Fruit fly (Drosophila melanogaster) whole organism, embryonic: Measurements from ENCODE around the gene PK1-R.

Experiments
- Aef1 ChIP-seq: fragments of 200-800 bp; sonication (Bioruptor generic); IDR thresholded peaks from 3 replicates; pipeline ENCODE4 v1.3.6; 2022; ENCODE audit warnings: missing biosample characterization, missing genetic modification characterization
- Antp ChIP-seq: fragments of 200-800 bp; sonication (Bioruptor generic); optimal IDR thresholded peaks from 3 replicates; lab custom pipeline; 2016; ENCODE audit warnings: missing biosample characterization, missing genetic modification characterization
- B-H2 ChIP-seq: fragments of 200-800 bp; sonication (Bioruptor generic); optimal IDR thresholded peaks from 2 replicates; lab custom pipeline; 2018; ENCODE audit warnings: missing biosample characterization, mild to moderate bottlenecking, missing genetic modification characterization
- Bgb ChIP-seq: fragments of 200-800 bp; sonication (Bioruptor generic); IDR thresholded peaks from 2 replicates; pipeline ENCODE4 v1.3.6; 2022; ENCODE audit warnings: missing biosample characterization, missing genetic modification characterization; ENCODE audit not compliant: partially characterized antibody
- BtbVII ChIP-seq: fragments of 200-800 bp; sonication (Bioruptor generic); optimal IDR thresholded peaks from 3 replicates; lab custom pipeline; 2017; ENCODE audit warnings: missing biosample characterization, mild to moderate bottlenecking, missing genetic modification characterization
- CG10209 ChIP-seq: fragments of 200-800 bp; sonication (Bioruptor generic); optimal IDR thresholded peaks from 3 replicates; lab custom pipeline; 2017; ENCODE audit warnings: missing biosample characterization, mild to moderate bottlenecking, missing genetic modification characterization, missing genetic modification reagents
- CG10543 ChIP-seq: fragments of 200-800 bp; sonication (Bioruptor generic); optimal IDR thresholded peaks from 3 replicates; lab custom pipeline; 2017; ENCODE audit warnings: missing biosample characterization, mild to moderate bottlenecking, missing genetic modification characterization, moderate library complexity
- CG11696 ChIP-seq: fragments of 200-800 bp; sonication (Bioruptor generic); IDR thresholded peaks from 2 replicates; pipeline ENCODE4 v1.3.6; 2022; ENCODE audit warnings: missing biosample characterization, missing genetic modification characterization
- CG12104 ChIP-seq: fragments of 200-800 bp; sonication (Bioruptor generic); optimal IDR thresholded peaks from 3 replicates; lab custom pipeline; 2016; ENCODE audit warnings: missing biosample characterization, missing genetic modification characterization
- CG12942 ChIP-seq: fragments of 200-800 bp; sonication (Bioruptor generic); optimal IDR thresholded peaks from 3 replicates; lab custom pipeline; 2016; ENCODE audit warnings: missing biosample characterization, missing genetic modification characterization
- CG13894 ChIP-seq: fragments of 200-800 bp; sonication (Bioruptor generic); optimal IDR thresholded peaks from 3 replicates; lab custom pipeline; 2018; ENCODE audit warnings: missing biosample characterization, mild to moderate bottlenecking, missing genetic modification characterization, moderate library complexity
- CG14667 ChIP-seq: fragments of 200-800 bp; sonication (Bioruptor generic); IDR thresholded peaks from 2 replicates; pipeline ENCODE4 v1.3.6; 2022; ENCODE audit warnings: missing biosample characterization, missing genetic modification characterization
- CG14710 ChIP-seq: fragments of 200-800 bp; sonication (Bioruptor generic); optimal IDR thresholded peaks from 3 replicates; lab custom pipeline; 2019; ENCODE audit warnings: missing biosample characterization, mild to moderate bottlenecking, missing genetic modification characterization, moderate library complexity
- CG14965 ChIP-seq: fragments of 200-800 bp; sonication (Bioruptor generic); optimal IDR thresholded peaks from 2 replicates; lab custom pipeline; 2016; ENCODE audit warnings: missing biosample characterization, missing genetic modification characterization, borderline replicate concordance
- CG17186 ChIP-seq: fragments of 200-800 bp; sonication (Bioruptor generic); optimal IDR thresholded peaks from 3 replicates; lab custom pipeline; 2017; ENCODE audit warnings: missing biosample characterization, missing genetic modification reagents, missing genetic modification characterization
- CG2712 ChIP-seq: fragments of 200-800 bp; optimal IDR thresholded peaks from 3 replicates; lab custom pipeline; 2019; ENCODE audit warnings: missing biosample characterization, mild to moderate bottlenecking, missing genetic modification characterization, moderate library complexity
- CG34376 ChIP-seq: fragments of 200-800 bp; sonication (Bioruptor generic); optimal IDR thresholded peaks from 2 replicates; lab custom pipeline; 2018; ENCODE audit warnings: missing biosample characterization, mild to moderate bottlenecking, missing genetic modification characterization
- CG3726 ChIP-seq: fragments of 200-800 bp; sonication (Bioruptor generic); IDR thresholded peaks from 3 replicates; pipeline ENCODE4, ENCODE4 v1.3.6; 2022; ENCODE audit warnings: missing biosample characterization, missing genetic modification characterization
- CG42726 ChIP-seq: fragments of 200-800 bp; sonication (Bioruptor generic); IDR thresholded peaks from 2 replicates; pipeline ENCODE4 v1.3.6; 2022; ENCODE audit warnings: missing biosample characterization, missing genetic modification characterization; ENCODE audit not compliant: partially characterized antibody
- CG4730 ChIP-seq: fragments of 200-800 bp; sonication (Bioruptor generic); IDR thresholded peaks from 2 replicates; pipeline ENCODE4 v1.3.6; 2022; ENCODE audit warnings: missing biosample characterization, missing genetic modification characterization
- CG7987 ChIP-seq: fragments of 200-800 bp; sonication (Bioruptor generic); optimal IDR thresholded peaks from 2 replicates; lab custom pipeline; 2018; ENCODE audit warnings: missing biosample characterization, mild to moderate bottlenecking, missing genetic modification characterization, moderate library complexity
- CrebB ChIP-seq: fragments of 200-800 bp; sonication (Bioruptor generic); optimal IDR thresholded peaks from 3 replicates; lab custom pipeline; 2018; ENCODE audit warnings: missing biosample characterization, mild to moderate bottlenecking, missing genetic modification characterization
- Dek ChIP-seq: fragments of 200-800 bp; sonication (Bioruptor generic); optimal IDR thresholded peaks from 3 replicates; lab custom pipeline; 2019; ENCODE audit warnings: missing biosample characterization, mild to moderate bottlenecking, missing genetic modification characterization, moderate library complexity
- Hmr ChIP-seq: fragments of 200-800 bp; sonication (Bioruptor generic); optimal IDR thresholded peaks from 3 replicates; lab custom pipeline; 2017; ENCODE audit warnings: mild to moderate bottlenecking, missing biosample characterization, missing genetic modification reagents, missing genetic modification characterization
- Lhr ChIP-seq: fragments of 200-800 bp; sonication (Bioruptor generic); optimal IDR thresholded peaks from 3 replicates; lab custom pipeline; 2017; ENCODE audit warnings: mild to moderate bottlenecking, missing biosample characterization, missing genetic modification reagents, missing genetic modification characterization
- Lpt ChIP-seq: fragments of >200 bp; optimal IDR thresholded peaks from 2 replicates; lab custom pipeline; 2018; ENCODE audit warnings: missing biosample characterization, missing genetic modification characterization
- MESR4 ChIP-seq: fragments of 200-800 bp; sonication (Bioruptor generic); optimal IDR thresholded peaks from 2 replicates; lab custom pipeline; 2018; ENCODE audit warnings: missing biosample characterization, mild to moderate bottlenecking, missing genetic modification characterization, moderate library complexity
- Med ChIP-seq: fragments of 200-800 bp; sonication (Bioruptor generic); peaks from one replicate; lab custom pipeline; 2016; ENCODE audit warnings: missing biosample characterization, missing genetic modification characterization, mild to moderate bottlenecking, inconsistent platforms, moderate library complexity
- Rfx ChIP-seq: fragments of 200-800 bp; sonication (Bioruptor generic); IDR thresholded peaks from 2 replicates; pipeline ENCODE4 v1.3.6; 2022; ENCODE audit warnings: missing biosample characterization, missing genetic modification characterization
- TFAM ChIP-seq: fragments of 200-800 bp; sonication (Bioruptor generic); optimal IDR thresholded peaks from 2 replicates; lab custom pipeline; 2017; ENCODE audit warnings: missing biosample characterization, missing genetic modification characterization, inconsistent platforms
- YL-1 ChIP-seq: fragments of 200-800 bp; sonication (Bioruptor generic); optimal IDR thresholded peaks from 3 replicates; lab custom pipeline; 2017; ENCODE audit warnings: missing biosample characterization, mild to moderate bottlenecking, missing genetic modification characterization
- ac ChIP-seq: fragments of 200-800 bp; sonication (Bioruptor generic); optimal IDR thresholded peaks from 3 replicates; lab custom pipeline; 2017; ENCODE audit warnings: missing biosample characterization, mild to moderate bottlenecking, missing genetic modification characterization
- chinmo ChIP-seq: fragments of 200-800 bp; sonication (Bioruptor generic); IDR thresholded peaks from 4 replicates; pipeline ENCODE4 v1.3.6; 2022; ENCODE audit warnings: missing biosample characterization, missing genetic modification characterization; ENCODE audit not compliant: partially characterized antibody
- ci ChIP-seq: fragments of 200-800 bp; sonication (Bioruptor generic); IDR thresholded peaks from 3 replicates; pipeline ENCODE4 v1.3.6; 2022; ENCODE audit warnings: missing biosample characterization, missing genetic modification characterization
- cwo ChIP-seq: fragments of 200-800 bp; sonication (Bioruptor generic); optimal IDR thresholded peaks from 3 replicates; lab custom pipeline; 2017; ENCODE audit warnings: missing biosample characterization, missing genetic modification characterization, mild to moderate bottlenecking, moderate library complexity, missing genetic modification reagents
- da ChIP-seq: fragments of 200-800 bp; sonication (Bioruptor generic); optimal IDR thresholded peaks from 2 replicates; lab custom pipeline; 2016; ENCODE audit warnings: missing biosample characterization, missing genetic modification characterization
- ewg ChIP-seq: fragments of 200-800 bp; sonication (Bioruptor generic); optimal IDR thresholded peaks from 3 replicates; lab custom pipeline; 2017; ENCODE audit warnings: mild to moderate bottlenecking, missing biosample characterization, missing genetic modification reagents, missing genetic modification characterization
- exex ChIP-seq: fragments of 200-800 bp; sonication (Bioruptor generic); optimal IDR thresholded peaks from 4 replicates; lab custom pipeline; 2018; ENCODE audit warnings: missing biosample characterization, mild to moderate bottlenecking, missing genetic modification characterization, moderate library complexity
- gce ChIP-seq: fragments of 200-800 bp; sonication (Bioruptor generic); IDR thresholded peaks from 3 replicates; pipeline ENCODE4 v1.3.6; 2022; ENCODE audit warnings: missing biosample characterization, missing genetic modification characterization
- gt ChIP-seq: fragments of 200-800 bp; sonication (Bioruptor generic); IDR thresholded peaks from 2 replicates; pipeline ENCODE4 v1.3.6; 2022; ENCODE audit warnings: missing biosample characterization, missing genetic modification characterization
- ken ChIP-seq: fragments of 200-800 bp; sonication (Bioruptor generic); IDR thresholded peaks from 3 replicates; pipeline ENCODE4 v1.3.6; 2022; ENCODE audit warnings: missing biosample characterization, missing genetic modification characterization
- nau ChIP-seq: fragments of 200-800 bp; sonication (Bioruptor generic); optimal IDR thresholded peaks from 3 replicates; lab custom pipeline; 2017; ENCODE audit warnings: missing biosample characterization, mild to moderate bottlenecking, missing genetic modification characterization, missing genetic modification reagents
- onecut ChIP-seq: fragments of 200-800 bp; sonication (Bioruptor generic); IDR thresholded peaks from 2 replicates; pipeline ENCODE4 v1.3.6; 2022; ENCODE audit warnings: missing biosample characterization, missing genetic modification characterization
- slbo ChIP-seq: fragments of 200-800 bp; sonication (Bioruptor generic); IDR thresholded peaks from 2 replicates; pipeline ENCODE4 v1.3.6; 2022; ENCODE audit warnings: missing biosample characterization, missing genetic modification characterization
- sug ChIP-seq: fragments of 200-800 bp; optimal IDR thresholded peaks from 2 replicates; lab custom pipeline; 2019; ENCODE audit warnings: missing biosample characterization, mild to moderate bottlenecking, missing genetic modification characterization, moderate library complexity
- tgo ChIP-seq: fragments of 200-800 bp; sonication (Bioruptor generic); IDR thresholded peaks from 3 replicates; pipeline ENCODE4 v1.3.6; 2022; ENCODE audit warnings: missing biosample characterization, missing genetic modification characterization
- ttk ChIP-seq: fragments of 200-800 bp; sonication (Bioruptor generic); IDR thresholded peaks from 2 replicates; pipeline ENCODE4 v2.1.2; 2022; ENCODE audit warnings: missing biosample characterization, missing genetic modification characterization
- unc-4 ChIP-seq: fragments of 200-800 bp; sonication (Bioruptor generic); IDR thresholded peaks from 2 replicates; pipeline ENCODE4 v1.3.6; 2022; ENCODE audit warnings: missing biosample characterization, missing genetic modification characterization; ENCODE audit not compliant: partially characterized antibody
- usp ChIP-seq: fragments of >200 bp; optimal IDR thresholded peaks from 2 replicates; lab custom pipeline; 2017; ENCODE audit warnings: missing biosample characterization, missing genetic modification characterization

PK1-R gene

dm6 chr3R:14058531-14059431 is 44.1 kb downstream of the PK1-R start (continued):
- TF ChIP-seq Bgb (GFP tag; lab: Robert Waterston, UW), result no peak
- no peak for TF ChIP-seq CG10209 (GFP tag; lab: Kevin White, UChicago)
- TF ChIP-seq nau (GFP tag; lab: Kevin White, UChicago), result no peak
- TF ChIP-seq CG11696 (GFP tag; lab: Robert Waterston, UW), result no peak
- TF ChIP-seq ac (GFP tag; lab: Kevin White, UChicago), result no peak
- no peak for TF ChIP-seq CrebB (tag; lab: Kevin White, UChicago)
- TF ChIP-seq CG3726 (GFP tag; lab: Robert Waterston, UW), result no peak
- no peak for TF ChIP-seq CG12942 (GFP tag; lab: Kevin White, UChicago)
- TF ChIP-seq chinmo (GFP tag; lab: Robert Waterston, UW), result 0 out of 4 replicates have a peak, but pooled peaks have one; percentile 66
- no peak for TF ChIP-seq TFAM (GFP tag; lab: Kevin White, UChicago)
- peak; percentile 58 for TF ChIP-seq cwo
- TF ChIP-seq ken (GFP tag; lab: Robert Waterston, UW), result 0 out of 3 replicates have a peak, but pooled peaks have one; percentile 25
- TF ChIP-seq slbo (GFP tag; lab: Robert Waterston, UW), result no peak
- peak; percentile 92 for TF ChIP-seq sug (tag; lab: Kevin White, UChicago)
- no peak for TF ChIP-seq Antp (GFP tag; lab: Kevin White, UChicago)
- TF ChIP-seq unc-4, result no peak
- TF ChIP-seq Hmr (GFP tag; lab: Kevin White, UChicago), result peak; percentile 17
- no peak for TF ChIP-seq CG14710 (tag; lab: Kevin White, UChicago)
- no peak for TF ChIP-seq B-H2 (GFP tag; lab: Kevin White, UChicago)
- TF ChIP-seq CG34376 (GFP tag; lab: Kevin White, UChicago), result peak; percentile 76
- TF ChIP-seq ewg (GFP tag; lab: Kevin White, UChicago), result no peak
- TF ChIP-seq Rfx, result no peak
- TF ChIP-seq Lhr (GFP tag; lab: Kevin White, UChicago), result no peak
- no peak for TF ChIP-seq Aef1 (GFP tag; lab: Robert Waterston, UW)
- no peak for TF ChIP-seq CG12104 (GFP tag; lab: Kevin White, UChicago)
- no peak for TF ChIP-seq gce (GFP tag; lab: Robert Waterston, UW)
- TF ChIP-seq CG2712 (tag; lab: Kevin White, UChicago), result no peak
- no peak for TF ChIP-seq tgo (GFP tag; lab: Robert Waterston, UW)
- peak; percentile 34 for TF ChIP-seq Med
- TF ChIP-seq CG42726 (GFP tag; lab: Robert Waterston, UW), result no peak
- no peak for TF ChIP-seq Dek (tag; lab: Kevin White, UChicago)
- TF ChIP-seq ci (GFP tag; lab: Robert Waterston, UW), result peak; percentile 35; the same call in 1 of the 3 replicates
- no peak for TF ChIP-seq usp (GFP tag; lab: Kevin White, UChicago)
- no peak for TF ChIP-seq da (GFP tag; lab: Kevin White, UChicago)
- TF ChIP-seq exex (tag; lab: Kevin White, UChicago), result peak; percentile 72
- TF ChIP-seq ttk (GFP tag; lab: Robert Waterston, UW), result no peak
- no peak for TF ChIP-seq CG14667 (GFP tag; lab: Robert Waterston, UW)
- TF ChIP-seq CG4730 (GFP tag; lab: Robert Waterston, UW), result no peak
- TF ChIP-seq BtbVII, result peak; percentile 38
- no peak for TF ChIP-seq CG14965
- TF ChIP-seq Lpt (GFP tag; lab: Kevin White, UChicago), result no peak
- TF ChIP-seq MESR4 (GFP tag; lab: Kevin White, UChicago), result no peak
- peak; percentile 66 for TF ChIP-seq CG10543 (GFP tag; lab: Kevin White, UChicago)
- no peak for TF ChIP-seq YL-1 (GFP tag; lab: Kevin White, UChicago)
- no peak for TF ChIP-seq onecut (GFP tag; lab: Robert Waterston, UW)
- TF ChIP-seq gt (GFP tag; lab: Robert Waterston, UW), result no peak
- TF ChIP-seq CG13894 (tag; lab: Kevin White, UChicago), result no peak
- no peak for TF ChIP-seq CG17186 (GFP tag; lab: Kevin White, UChicago)
- peak; percentile 27 for TF ChIP-seq CG7987 (GFP tag; lab: Kevin White, UChicago)
